Fruit fly (Drosophila melanogaster) ovary, adult (tissue): ENCODE results near the gene CG11841.

Experiments
- CG17801 ChIP-seq: fragments of 200-800 bp; optimal IDR thresholded peaks from 2 replicates; lab custom pipeline; 2019; ENCODE audit warnings: missing biosample characterization, mild to moderate bottlenecking, missing genetic modification characterization, moderate library complexity; ENCODE audit not compliant: partially characterized antibody

CG11841 gene

dm6 chr3R:29050756-29051155 is at the start of gene CG11841:
CG11841 (plus strand) TSS chr3R:29051056.
- TF ChIP-seq CG17801 = no peak

- peak; percentile 3 for TF ChIP-seq CG17801
Measured at dm6 chr3R:29004884-29005621, 45.8 kb upstream of the CG11841 start.

dm6 chr3R:29005622-29006018 is 45.2 kb upstream of the CG11841 start:
- no peak for TF ChIP-seq CG17801

- TF ChIP-seq CG17801 = no peak
Measured at dm6 chr3R:29011144-29011543, 39.7 kb upstream of the CG11841 start.

- no peak for TF ChIP-seq CG17801
Measured at dm6 chr3R:29020366-29020765, 30.5 kb upstream of the CG11841 start, which contains the start of gene wat. wat (minus strand) TSS chr3R:29020406.

- TF ChIP-seq CG17801 = no peak
Measured at dm6 chr3R:29024671-29025070, 26.2 kb upstream of the CG11841 start, which contains the start of gene CG14518. CG14518 (plus strand) TSS chr3R:29024971.

dm6 chr3R:29027122-29027521 is 23.7 kb upstream of the CG11841 start, which contains the start of the genes eIF4E6 and CG1951:
eIF4E6 (minus strand) TSS chr3R:29027174.
CG1951 (plus strand) TSS chr3R:29027236.
- TF ChIP-seq CG17801 = peak; percentile 32

- TF ChIP-seq CG17801 = no peak
Measured at dm6 chr3R:29032542-29032941, 18.3 kb upstream of the CG11841 start, which contains the start of gene Ssl2. Ssl2 (minus strand) TSS chr3R:29032642.

dm6 chr3R:29033909-29034629 is 16.8 kb upstream of the CG11841 start, which contains the start of the genes beta4GalNAcTB and Cpsf100:
beta4GalNAcTB (minus strand) TSS chr3R:29034008.
Cpsf100 (plus strand) TSS chr3R:29034573.
- TF ChIP-seq CG17801 = peak; percentile 40

dm6 chr3R:29038960-29039581 is 11.8 kb upstream of the CG11841 start, which contains the start of the genes Slu7 and Pkc98E:
Slu7 (minus strand) TSS chr3R:29039071.
Pkc98E (plus strand) TSS chr3R:29039156.
- peak; percentile 50 for TF ChIP-seq CG17801

dm6 chr3R:29039704-29040430 is 11.0 kb upstream of the CG11841 start:
- TF ChIP-seq CG17801 = peak; percentile 20

- peak; percentile 48 for TF ChIP-seq CG17801
Measured at dm6 chr3R:29040526-29041195, 10.2 kb upstream of the CG11841 start.

- TF ChIP-seq CG17801 = no peak
Measured at dm6 chr3R:29049055-29049722, 1.7 kb upstream of the CG11841 start, which contains the start of gene CG11837. CG11837 (plus strand) TSS chr3R:29049493.

- TF ChIP-seq CG17801 = no peak
Measured at dm6 chr3R:29052380-29052779, 1.5 kb downstream of the CG11841 start, which contains the start of gene CG11842. CG11842 (plus strand) TSS chr3R:29052680.

- TF ChIP-seq CG17801 = no peak
Measured at dm6 chr3R:29054047-29054446, 3.2 kb downstream of the CG11841 start, which contains the start of gene CG11843. CG11843 (plus strand) TSS chr3R:29054347.
